Worm (Caenorhabditis elegans): ENCODE data around the gene sre-39.

DNA sequence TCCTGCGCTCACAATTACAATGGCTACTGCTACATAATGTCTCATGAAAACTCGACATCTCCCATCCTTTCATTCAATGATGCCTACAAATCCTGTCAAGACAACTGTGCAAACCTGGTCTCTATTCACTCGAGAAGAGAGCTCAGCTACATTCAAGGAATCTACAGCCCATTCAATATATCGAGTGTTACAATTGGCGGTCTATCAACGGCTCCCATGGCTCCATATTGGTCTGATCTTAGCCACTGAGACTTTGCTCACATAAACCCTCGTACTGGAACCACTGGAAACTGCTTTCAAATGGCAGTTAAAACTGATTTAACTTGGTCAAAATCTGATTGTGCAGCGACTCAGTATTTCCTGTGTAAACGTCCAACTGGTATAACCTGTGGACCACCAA lies 11.6 kb upstream of the sre-39 start, which contains the start of gene T05A7.3:
- TF ChIP-seq hlh-1 (tag; optimal IDR thresholded peaks at IDR 0.05) (no peak), nhr-237 (tag; optimal IDR thresholded peaks at IDR 0.05) (no peak), unc-62 (GFP tag; optimal IDR thresholded peaks at IDR 0.05) (no peak), ham-2 (GFP tag; optimal IDR thresholded peaks at IDR 0.05) (no peak), nhr-28 (tag; optimal IDR thresholded peaks at IDR 0.05) (no peak), ztf-11 (tag; optimal IDR thresholded peaks at IDR 0.05) (no peak), nhr-76 (tag; optimal IDR thresholded peaks at IDR 0.05) (no peak), lin-13 (tag; optimal IDR thresholded peaks at IDR 0.05) (no peak), nhr-12 (tag; optimal IDR thresholded peaks at IDR 0.05) (no peak), sptf-1 (tag; optimal IDR thresholded peaks at IDR 0.05) (no peak), elt-1 (tag; optimal IDR thresholded peaks at IDR 0.05; ENCODE audit: borderline replicate concordance, insufficient read depth) (no peak), unc-120 (tag; optimal IDR thresholded peaks at IDR 0.05; ENCODE audit: poor library complexity, severe bottlenecking) (no peak), tbx-8 (GFP tag; optimal IDR thresholded peaks at IDR 0.05) (no peak), snpc-4 (tag; optimal IDR thresholded peaks at IDR 0.05) (no peak)

Data from whole organism, mixed stage, embryonic.